Fruit fly (Drosophila melanogaster): ENCODE data around the gene CG8840.

DNA sequence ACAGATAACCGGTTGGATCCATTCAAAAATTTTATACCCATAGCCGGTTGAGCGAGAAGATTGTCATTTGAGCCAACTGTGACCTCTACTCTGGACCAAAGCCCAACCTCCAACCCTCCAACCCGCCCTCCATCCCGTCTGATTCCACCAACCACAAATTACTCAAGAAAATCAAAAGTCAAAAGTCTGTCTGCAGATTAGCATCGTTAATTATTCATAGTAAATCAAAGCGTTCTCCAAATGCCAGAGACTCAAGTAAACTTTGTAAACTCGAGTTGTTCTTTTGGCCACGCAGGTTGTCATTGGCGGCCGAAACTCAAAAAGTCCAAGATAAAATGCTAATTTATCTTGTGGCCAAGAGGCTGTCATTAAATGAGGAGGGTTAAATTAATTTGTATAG, 7.3 kb downstream of the CG8840 start:
- TF ChIP-seq CG11695 (GFP tag; IDR thresholded peaks at IDR 0.05): no peak
- TF ChIP-seq CG33557 (GFP tag; optimal IDR thresholded peaks at IDR 0.05): no peak
- no peak for TF ChIP-seq Usf (GFP tag; optimal IDR thresholded peaks at IDR 0.05)
- TF ChIP-seq emc (GFP tag; optimal IDR thresholded peaks at IDR 0.05): no peak
- TF ChIP-seq Tbp (GFP tag; optimal IDR thresholded peaks at IDR 0.05): no peak
- no peak for TF ChIP-seq pho (GFP tag; optimal IDR thresholded peaks at IDR 0.05)
- no peak for TF ChIP-seq sisA (GFP tag; IDR thresholded peaks at IDR 0.05)
- no peak for TF ChIP-seq CG13624 (GFP tag; optimal IDR thresholded peaks at IDR 0.05)
- TF ChIP-seq CG31441 (GFP tag; IDR thresholded peaks at IDR 0.05): no peak

Measured in whole organism, embryonic.